Worm (Caenorhabditis elegans) whole organism, early embryonic: ENCODE data around the gene sre-34.

Source experiments
- B0310.2 ChIP-seq: sonication (generic microtip); optimal IDR thresholded peaks from 2 replicates; lab custom pipeline; 2016; ENCODE audit warnings: mild to moderate bottlenecking, missing genetic modification characterization, missing compliant biosample characterization
- F13C5.2 ChIP-seq: sonication (generic microtip); optimal IDR thresholded peaks from 2 replicates; lab custom pipeline; 2017; ENCODE audit warnings: mild to moderate bottlenecking, missing genetic modification characterization, inconsistent platforms, missing compliant biosample characterization
- aly-1 ChIP-seq: sonication (generic microtip); optimal IDR thresholded peaks from 2 replicates; lab custom pipeline; 2016; ENCODE audit warnings: missing genetic modification characterization, missing compliant biosample characterization
- ama-1 ChIP-seq: fragments of 150-350 bp; optimal IDR thresholded peaks from 2 replicates; lab custom pipeline; 2014
- ceh-13 ChIP-seq: fragments of 200-800 bp; sonication (Bioruptor generic); optimal IDR thresholded peaks from 2 replicates; lab custom pipeline; 2018; ENCODE audit warnings: mild to moderate bottlenecking, missing genetic modification characterization, missing compliant biosample characterization
- ceh-36 ChIP-seq: sonication (generic microtip); optimal IDR thresholded peaks from 2 replicates; lab custom pipeline; 2016; ENCODE audit warnings: missing genetic modification characterization, inconsistent platforms, missing compliant biosample characterization
- ets-7 ChIP-seq: sonication (generic microtip); optimal IDR thresholded peaks from 2 replicates; lab custom pipeline; 2016; ENCODE audit warnings: missing genotype, missing genetic modification characterization, missing compliant biosample characterization
- flt-1 ChIP-seq: fragments of 200-800 bp; sonication (Bioruptor generic); IDR thresholded peaks from 2 replicates; pipeline ENCODE4 v1.3.6; 2022; ENCODE audit warnings: missing genetic modification characterization, missing compliant biosample characterization
- hmbx-1 ChIP-seq: sonication (generic microtip); optimal IDR thresholded peaks from 2 replicates; lab custom pipeline; 2016; ENCODE audit warnings: mild to moderate bottlenecking, missing genetic modification characterization, missing compliant biosample characterization
- hmg-4 ChIP-seq: fragments of 200-800 bp; sonication (Bioruptor generic); optimal IDR thresholded peaks from 2 replicates; lab custom pipeline; 2018; ENCODE audit warnings: mild to moderate bottlenecking, missing genetic modification characterization, missing compliant biosample characterization
- hnd-1 ChIP-seq: sonication (generic microtip); optimal IDR thresholded peaks from 2 replicates; lab custom pipeline; 2016; ENCODE audit warnings: missing genetic modification characterization, missing compliant biosample characterization
- pes-1 ChIP-seq: fragments of 200-800 bp; sonication (Bioruptor generic); IDR thresholded peaks from 2 replicates; pipeline ENCODE4 v1.3.6; 2022; ENCODE audit warnings: missing genetic modification reagents, missing genetic modification characterization, missing compliant biosample characterization
- scrt-1 ChIP-seq: fragments of 200-800 bp; sonication (Bioruptor generic); IDR thresholded peaks from 2 replicates; pipeline ENCODE4 v1.3.6; 2022; ENCODE audit warnings: missing genetic modification characterization, missing compliant biosample characterization
- sea-1 ChIP-seq: fragments of 200-800 bp; sonication (Bioruptor generic); conservative IDR thresholded peaks from 2 replicates; pipeline ENCODE4 v1.3.6; 2022; ENCODE audit warnings: missing genetic modification characterization, missing compliant biosample characterization
- tbx-11 ChIP-seq: fragments of 200-800 bp; sonication (Bioruptor generic); IDR thresholded peaks from 2 replicates; pipeline ENCODE4 v1.3.6; 2022; ENCODE audit warnings: missing genetic modification characterization, missing compliant biosample characterization
- tbx-37 ChIP-seq: fragments of 200-800 bp; sonication (Bioruptor generic); conservative IDR thresholded peaks from 2 replicates; pipeline ENCODE4 v1.3.6; 2022; ENCODE audit warnings: missing genetic modification reagents, missing genetic modification characterization, missing compliant biosample characterization
- tra-4 ChIP-seq: sonication (generic microtip); optimal IDR thresholded peaks from 2 replicates; lab custom pipeline; 2017; ENCODE audit warnings: missing genetic modification characterization, missing compliant biosample characterization

Gene sre-34

ce11 chrII:12460602-12461453, 10.9 kb downstream of the sre-34 start, which contains the start of gene tag-280:
tag-280 (plus strand) TSS chrII:12460652.
- TF ChIP-seq B0310.2 (tag; lab: Kevin White, UChicago) (no peak), pes-1 (no peak), scrt-1 (GFP tag; lab: Robert Waterston, UW) (no peak), ceh-36 (tag; lab: Kevin White, UChicago) (no peak), flt-1 (GFP tag; lab: Robert Waterston, UW) (no peak), ets-7 (no peak), ama-1 (lab: Kevin White, UChicago) (no peak), tbx-11 (GFP tag; lab: Robert Waterston, UW) (no peak), hmg-4 (GFP tag; lab: Kevin White, UChicago) (no peak), hmbx-1 (tag; lab: Kevin White, UChicago) (no peak), sea-1 (GFP tag; lab: Robert Waterston, UW) (no peak), aly-1 (tag; lab: Kevin White, UChicago) (no peak), hnd-1 (tag; lab: Kevin White, UChicago) (no peak), ceh-13 (GFP tag; lab: Kevin White, UChicago) (no peak), tra-4 (no peak), tbx-37 (GFP tag; lab: Robert Waterston, UW) (no peak), F13C5.2 (tag; lab: Kevin White, UChicago) (no peak)

ce11 chrII:12462244-12462643, 12.3 kb downstream of the sre-34 start, which contains the start of gene F15A4.2:
F15A4.2 (plus strand) TSS chrII:12462544.
- TF ChIP-seq tra-4 (no peak), tbx-11 (GFP tag; lab: Robert Waterston, UW) (no peak), hmbx-1 (tag; lab: Kevin White, UChicago) (no peak), ceh-13 (GFP tag; lab: Kevin White, UChicago) (no peak), pes-1 (no peak), ceh-36 (tag; lab: Kevin White, UChicago) (no peak), tbx-37 (GFP tag; lab: Robert Waterston, UW) (no peak)

- TF ChIP-seq tra-4 (no peak), tbx-11 (GFP tag; lab: Robert Waterston, UW) (no peak), tbx-37 (GFP tag; lab: Robert Waterston, UW) (no peak), flt-1 (GFP tag; lab: Robert Waterston, UW) (no peak), scrt-1 (GFP tag; lab: Robert Waterston, UW) (no peak), ets-7 (no peak), sea-1 (GFP tag; lab: Robert Waterston, UW) (no peak), ceh-36 (tag; lab: Kevin White, UChicago) (no peak), pes-1 (no peak), F13C5.2 (tag; lab: Kevin White, UChicago) (no peak), hnd-1 (tag; lab: Kevin White, UChicago) (no peak), aly-1 (tag; lab: Kevin White, UChicago) (no peak), B0310.2 (tag; lab: Kevin White, UChicago) (no peak), hmg-4 (GFP tag; lab: Kevin White, UChicago) (no peak)
Measured at ce11 chrII:12465557-12465956, 15.6 kb downstream of the sre-34 start, which contains the start of gene sre-37. sre-37 (plus strand) TSS chrII:12465857.

- TF ChIP-seq F13C5.2 (tag; lab: Kevin White, UChicago) (no peak), ceh-36 (tag; lab: Kevin White, UChicago) (peak; percentile 63)
Measured at ce11 chrII:12467047-12467446, 17.1 kb downstream of the sre-34 start, which contains the start of gene srg-16. srg-16 (plus strand) TSS chrII:12467133.

ce11 chrII:12471138-12471855, 21.3 kb downstream of the sre-34 start, which contains the start of the genes F15A4.5 and phat-8:
F15A4.5 (minus strand) TSS chrII:12471238.
phat-8 (plus strand) TSS chrII:12471805.
- no peak for TF ChIP-seq tra-4
- no peak for TF ChIP-seq sea-1 (GFP tag; lab: Robert Waterston, UW)
- no peak for TF ChIP-seq ama-1 (lab: Kevin White, UChicago)
- no peak for TF ChIP-seq tbx-37 (GFP tag; lab: Robert Waterston, UW)
- no peak for TF ChIP-seq hmbx-1 (tag; lab: Kevin White, UChicago)
- TF ChIP-seq ceh-36 (tag; lab: Kevin White, UChicago), result no peak
- no peak for TF ChIP-seq pes-1

- TF ChIP-seq aly-1 (tag; lab: Kevin White, UChicago), result no peak
- TF ChIP-seq pes-1, result no peak
- no peak for TF ChIP-seq sea-1 (GFP tag; lab: Robert Waterston, UW)
- TF ChIP-seq hmbx-1 (tag; lab: Kevin White, UChicago), result no peak
- TF ChIP-seq F13C5.2 (tag; lab: Kevin White, UChicago), result no peak
- TF ChIP-seq ama-1 (lab: Kevin White, UChicago), result no peak
- TF ChIP-seq ceh-13 (GFP tag; lab: Kevin White, UChicago), result no peak
- no peak for TF ChIP-seq scrt-1 (GFP tag; lab: Robert Waterston, UW)
- TF ChIP-seq flt-1 (GFP tag; lab: Robert Waterston, UW), result no peak
- TF ChIP-seq ceh-36 (tag; lab: Kevin White, UChicago), result no peak
- TF ChIP-seq B0310.2 (tag; lab: Kevin White, UChicago), result no peak
- TF ChIP-seq tbx-11 (GFP tag; lab: Robert Waterston, UW), result no peak
- no peak for TF ChIP-seq hnd-1 (tag; lab: Kevin White, UChicago)
- TF ChIP-seq tbx-37 (GFP tag; lab: Robert Waterston, UW), result no peak
- TF ChIP-seq hmg-4 (GFP tag; lab: Kevin White, UChicago), result no peak
Measured at ce11 chrII:12473406-12473805, 23.5 kb downstream of the sre-34 start, which contains the start of gene srg-17. srg-17 (plus strand) TSS chrII:12473706.
